Fruit fly (Drosophila melanogaster) whole organism, prepupa: ENCODE measurements around the gene REPTOR.
A peak's percentile ranks its signal among the peaks of the same experiment; 100 is the strongest.

Experiments
- Blimp-1 ChIP-seq: fragments of 200-800 bp; sonication (Bioruptor generic); optimal IDR thresholded peaks from 3 replicates; lab custom pipeline; 2017; ENCODE audit warnings: missing biosample characterization, missing genetic modification characterization, mild to moderate bottlenecking, moderate library complexity, missing genetic modification reagents
- CG10669 ChIP-seq: fragments of 200-800 bp; sonication (Bioruptor generic); optimal IDR thresholded peaks from 3 replicates; lab custom pipeline; 2018; ENCODE audit warnings: missing biosample characterization, mild to moderate bottlenecking, missing genetic modification characterization, moderate library complexity
- CG11294 ChIP-seq: fragments of 200-800 bp; sonication (Bioruptor generic); IDR thresholded peaks from 2 replicates; pipeline ENCODE4 v1.3.6; 2022; ENCODE audit warnings: missing biosample characterization, missing genetic modification characterization
- CG11762 ChIP-seq: fragments of 200-800 bp; sonication (Bioruptor generic); optimal IDR thresholded peaks from 3 replicates; lab custom pipeline; 2016; ENCODE audit warnings: missing biosample characterization, missing genetic modification characterization; ENCODE audit not compliant: insufficient read depth
- CG11902 ChIP-seq: fragments of 200-800 bp; sonication (Bioruptor generic); optimal IDR thresholded peaks from 3 replicates; lab custom pipeline; 2016; ENCODE audit warnings: missing biosample characterization, missing genetic modification characterization
- CG3032 ChIP-seq: fragments of 200-800 bp; optimal IDR thresholded peaks from 2 replicates; lab custom pipeline; 2019; ENCODE audit warnings: missing biosample characterization, mild to moderate bottlenecking, missing genetic modification characterization, moderate library complexity
- CG31627 ChIP-seq: fragments of 200-800 bp; sonication (Bioruptor generic); optimal IDR thresholded peaks from 3 replicates; lab custom pipeline; 2016; ENCODE audit warnings: missing biosample characterization, missing genetic modification characterization
- CG32006 ChIP-seq: fragments of 200-800 bp; sonication (Bioruptor generic); optimal IDR thresholded peaks from 3 replicates; lab custom pipeline; 2017; ENCODE audit warnings: missing biosample characterization, mild to moderate bottlenecking, missing genetic modification characterization
- CG34406 ChIP-seq: fragments of 200-800 bp; sonication (Bioruptor generic); optimal IDR thresholded peaks from 3 replicates; lab custom pipeline; 2016; ENCODE audit warnings: missing biosample characterization, missing genetic modification characterization
- CG3919 ChIP-seq: fragments of 200-800 bp; sonication (Bioruptor generic); optimal IDR thresholded peaks from 3 replicates; lab custom pipeline; 2016; ENCODE audit warnings: missing biosample characterization, missing genetic modification characterization
- CG4318 ChIP-seq: fragments of 200-800 bp; sonication (Bioruptor generic); optimal IDR thresholded peaks from 3 replicates; lab custom pipeline; 2017; ENCODE audit warnings: missing biosample characterization, mild to moderate bottlenecking, missing genetic modification characterization
- CG6163 ChIP-seq: fragments of 200-800 bp; sonication (Bioruptor generic); IDR thresholded peaks from 3 replicates; pipeline ENCODE4 v1.3.6; 2022; ENCODE audit warnings: missing biosample characterization, missing genetic modification characterization
- CG6276 ChIP-seq: fragments of 200-800 bp; sonication (Bioruptor generic); optimal IDR thresholded peaks from 2 replicates; lab custom pipeline; 2017; ENCODE audit warnings: missing biosample characterization, mild to moderate bottlenecking, missing genetic modification characterization
- CG6792 ChIP-seq: fragments of 200-800 bp; sonication (Bioruptor generic); optimal IDR thresholded peaks from 3 replicates; lab custom pipeline; 2016; ENCODE audit warnings: missing biosample characterization, missing genetic modification characterization
- CG6854 ChIP-seq: fragments of 200-800 bp; sonication (Bioruptor generic); optimal IDR thresholded peaks from 2 replicates; lab custom pipeline; 2017; ENCODE audit warnings: missing biosample characterization, mild to moderate bottlenecking, missing genetic modification characterization
- CG7368 ChIP-seq: fragments of 200-800 bp; sonication (Bioruptor generic); optimal IDR thresholded peaks from 3 replicates; lab custom pipeline; 2016; ENCODE audit warnings: missing biosample characterization, missing genetic modification characterization
- CG8119 ChIP-seq: fragments of 200-800 bp; sonication (Bioruptor generic); IDR thresholded peaks from 3 replicates; pipeline ENCODE4 v1.3.6; 2022; ENCODE audit warnings: missing biosample characterization, missing genetic modification characterization
- CG8632 ChIP-seq: fragments of 200-800 bp; sonication (Bioruptor generic); optimal IDR thresholded peaks from 3 replicates; lab custom pipeline; 2016; ENCODE audit warnings: missing biosample characterization, missing genetic modification characterization
- Eip75B ChIP-seq: fragments of 200-800 bp; sonication (Bioruptor generic); optimal IDR thresholded peaks from 3 replicates; lab custom pipeline; 2016; ENCODE audit warnings: missing biosample characterization, missing genetic modification characterization
- Eip78C ChIP-seq: fragments of 200-800 bp; sonication (Bioruptor generic); peaks from one replicate; lab custom pipeline; 2016; ENCODE audit warnings: missing biosample characterization, missing genetic modification characterization
- Eip93F ChIP-seq: fragments of 200-800 bp; sonication (Bioruptor generic); optimal IDR thresholded peaks from 2 replicates; lab custom pipeline; 2016; ENCODE audit warnings: missing biosample characterization, mild to moderate bottlenecking, missing genetic modification characterization
- Ets21C ChIP-seq: fragments of 200-800 bp; sonication (Bioruptor generic); optimal IDR thresholded peaks from 3 replicates; lab custom pipeline; 2016; ENCODE audit warnings: missing biosample characterization, missing genetic modification characterization
- Ets96B ChIP-seq: fragments of 200-800 bp; optimal IDR thresholded peaks from 2 replicates; lab custom pipeline; 2019; ENCODE audit warnings: missing biosample characterization, mild to moderate bottlenecking, missing genetic modification characterization, moderate library complexity
- Gug ChIP-seq: fragments of 200-800 bp; sonication (Bioruptor generic); IDR thresholded peaks from 2 replicates; pipeline ENCODE4 v1.3.6; 2022; ENCODE audit warnings: missing biosample characterization, missing genetic modification characterization
- Hr38 ChIP-seq: sonication (Bioruptor generic); optimal IDR thresholded peaks from 2 replicates; lab custom pipeline; 2016; ENCODE audit warnings: missing biosample characterization, missing genetic modification characterization
- Hr39 ChIP-seq: fragments of 200-800 bp; sonication (Bioruptor generic); optimal IDR thresholded peaks from 2 replicates; lab custom pipeline; 2016; ENCODE audit warnings: missing biosample characterization, missing genetic modification characterization
- Hr4 ChIP-seq: fragments of 200-800 bp; sonication (Bioruptor generic); optimal IDR thresholded peaks from 3 replicates; lab custom pipeline; 2016; ENCODE audit warnings: missing biosample characterization, missing genetic modification characterization
- Lpt ChIP-seq: fragments of 200-800 bp; sonication (Bioruptor generic); optimal IDR thresholded peaks from 3 replicates; lab custom pipeline; 2016; ENCODE audit warnings: missing biosample characterization, missing genetic modification characterization
- Met ChIP-seq: fragments of 200-800 bp; sonication (Bioruptor generic); optimal IDR thresholded peaks from 3 replicates; lab custom pipeline; 2016; ENCODE audit warnings: missing biosample characterization, missing genetic modification characterization
- OdsH ChIP-seq: fragments of 200-800 bp; sonication (Bioruptor generic); optimal IDR thresholded peaks from 3 replicates; lab custom pipeline; 2016; ENCODE audit warnings: missing biosample characterization, missing genetic modification characterization
- Smox ChIP-seq: fragments of 200-800 bp; sonication (Bioruptor generic); optimal IDR thresholded peaks from 3 replicates; lab custom pipeline; 2016; ENCODE audit warnings: missing biosample characterization, missing genetic modification characterization
- Sox102F ChIP-seq: fragments of 200-800 bp; sonication (Bioruptor generic); optimal IDR thresholded peaks from 2 replicates; lab custom pipeline; 2016; ENCODE audit warnings: missing biosample characterization, mild to moderate bottlenecking, missing genetic modification characterization
- Sox14 ChIP-seq: fragments of 200-800 bp; sonication (Bioruptor generic); optimal IDR thresholded peaks from 3 replicates; lab custom pipeline; 2016; ENCODE audit warnings: missing biosample characterization, missing genetic modification characterization
- Sox15 ChIP-seq: fragments of 200-800 bp; sonication (Bioruptor generic); optimal IDR thresholded peaks from 3 replicates; lab custom pipeline; 2016; ENCODE audit warnings: missing biosample characterization, missing genetic modification characterization
- achi ChIP-seq: fragments of 200-800 bp; sonication (Bioruptor generic); optimal IDR thresholded peaks from 3 replicates; lab custom pipeline; 2016; ENCODE audit warnings: missing biosample characterization, missing genetic modification characterization
- acj6 ChIP-seq: fragments of 200-800 bp; sonication (Bioruptor generic); optimal IDR thresholded peaks from 3 replicates; lab custom pipeline; 2016; ENCODE audit warnings: missing biosample characterization, missing genetic modification characterization
- dac ChIP-seq: fragments of 200-800 bp; sonication (Bioruptor generic); optimal IDR thresholded peaks from 2 replicates; lab custom pipeline; 2017; ENCODE audit warnings: missing biosample characterization, mild to moderate bottlenecking, missing genetic modification characterization
- dsx ChIP-seq: fragments of 200-800 bp; optimal IDR thresholded peaks from 3 replicates; lab custom pipeline; 2019; ENCODE audit warnings: missing biosample characterization, mild to moderate bottlenecking, missing genetic modification characterization, moderate library complexity; ENCODE audit not compliant: poor library complexity, severe bottlenecking
- eg ChIP-seq: fragments of 200-800 bp; sonication (Bioruptor generic); IDR thresholded peaks from 3 replicates; pipeline ENCODE4 v1.3.6; 2022; ENCODE audit warnings: missing biosample characterization, missing genetic modification characterization
- esn ChIP-seq: fragments of 200-800 bp; sonication (Bioruptor generic); optimal IDR thresholded peaks from 2 replicates; lab custom pipeline; 2016; ENCODE audit warnings: missing biosample characterization, mild to moderate bottlenecking, missing genetic modification characterization, moderate library complexity
- fd59A ChIP-seq: fragments of 200-800 bp; sonication (Bioruptor generic); optimal IDR thresholded peaks from 2 replicates; lab custom pipeline; 2017; ENCODE audit warnings: missing biosample characterization, mild to moderate bottlenecking, missing genetic modification characterization, missing genetic modification reagents
- fkh ChIP-seq: fragments of 200-800 bp; sonication (Bioruptor generic); optimal IDR thresholded peaks from 3 replicates; lab custom pipeline; 2017; ENCODE audit warnings: missing biosample characterization, mild to moderate bottlenecking, missing genetic modification characterization, moderate library complexity
- lz ChIP-seq: fragments of 200-800 bp; sonication (Bioruptor generic); optimal IDR thresholded peaks from 3 replicates; lab custom pipeline; 2016; ENCODE audit warnings: missing biosample characterization, missing genetic modification characterization
- net ChIP-seq: fragments of 200-800 bp; sonication (Bioruptor generic); optimal IDR thresholded peaks from 3 replicates; lab custom pipeline; 2016; ENCODE audit warnings: missing biosample characterization, missing genetic modification characterization
- pdm3 ChIP-seq: fragments of 200-800 bp; sonication (Bioruptor generic); optimal IDR thresholded peaks from 3 replicates; lab custom pipeline; 2016; ENCODE audit warnings: missing biosample characterization, missing genetic modification characterization
- spab ChIP-seq: fragments of 200-800 bp; sonication (Bioruptor generic); optimal IDR thresholded peaks from 2 replicates; lab custom pipeline; 2017; ENCODE audit warnings: missing biosample characterization, mild to moderate bottlenecking, missing genetic modification characterization, missing genetic modification reagents
- svp ChIP-seq: fragments of 200-800 bp; sonication (Bioruptor generic); peaks from one replicate; lab custom pipeline; 2016; ENCODE audit warnings: missing biosample characterization, missing genetic modification characterization
- vri ChIP-seq: fragments of 200-800 bp; sonication (Bioruptor generic); optimal IDR thresholded peaks from 3 replicates; lab custom pipeline; 2016; ENCODE audit warnings: missing biosample characterization, mild to moderate bottlenecking, missing genetic modification characterization

REPTOR gene

DNA sequence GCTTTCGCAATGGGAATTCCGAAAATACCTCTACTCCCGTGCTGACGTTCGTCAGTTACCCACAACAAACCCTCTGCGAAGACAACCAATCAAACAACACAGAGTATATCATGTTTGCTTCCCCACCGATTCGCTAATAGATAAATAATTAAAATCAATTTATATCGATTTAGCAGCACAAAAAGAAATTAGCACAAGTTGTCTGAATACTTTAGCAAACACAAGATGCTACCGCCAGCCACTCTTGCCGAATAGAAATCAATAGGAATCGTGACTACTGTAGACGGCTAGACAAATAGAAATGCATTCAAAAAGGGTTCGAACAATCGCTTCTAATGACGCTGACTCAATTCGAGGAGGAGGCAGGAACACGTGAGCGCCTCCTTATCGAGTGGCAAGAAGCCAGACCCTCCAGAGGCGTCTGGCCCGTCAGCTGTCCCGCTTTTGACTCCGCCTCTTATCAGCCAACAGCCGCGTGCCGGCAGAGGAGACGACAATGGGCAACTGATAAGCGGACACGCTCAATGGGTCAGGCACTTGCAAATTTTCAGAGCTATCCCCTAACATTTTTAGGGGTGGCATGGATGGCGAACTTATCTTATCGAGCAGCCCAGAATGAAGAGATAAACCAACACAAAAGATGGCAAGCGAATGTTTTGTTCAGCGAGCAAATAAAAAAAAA lies 14.3 kb downstream of the REPTOR start:
- peak; percentile 33 for TF ChIP-seq Eip78C (GFP tag; lab: Kevin White, UChicago)
- TF ChIP-seq Met (GFP tag; lab: Kevin White, UChicago), result peak; percentile 3
- peak; percentile 9 for TF ChIP-seq esn (GFP tag; lab: Kevin White, UChicago)
- no peak for TF ChIP-seq Eip75B (GFP tag; lab: Kevin White, UChicago)
- peak; percentile 94 for TF ChIP-seq svp (GFP tag; lab: Kevin White, UChicago)
- peak; percentile 75 for TF ChIP-seq vri
- peak; percentile 2 for TF ChIP-seq Sox14 (GFP tag; lab: Kevin White, UChicago)
- TF ChIP-seq CG32006, result no peak
- no peak for TF ChIP-seq eg
- no peak for TF ChIP-seq achi (GFP tag; lab: Kevin White, UChicago)
- no peak for TF ChIP-seq CG6792 (GFP tag; lab: Kevin White, UChicago)
- TF ChIP-seq dac (GFP tag; lab: Kevin White, UChicago), result no peak
- peak; percentile 77 for TF ChIP-seq Eip93F (GFP tag; lab: Kevin White, UChicago)

DNA sequence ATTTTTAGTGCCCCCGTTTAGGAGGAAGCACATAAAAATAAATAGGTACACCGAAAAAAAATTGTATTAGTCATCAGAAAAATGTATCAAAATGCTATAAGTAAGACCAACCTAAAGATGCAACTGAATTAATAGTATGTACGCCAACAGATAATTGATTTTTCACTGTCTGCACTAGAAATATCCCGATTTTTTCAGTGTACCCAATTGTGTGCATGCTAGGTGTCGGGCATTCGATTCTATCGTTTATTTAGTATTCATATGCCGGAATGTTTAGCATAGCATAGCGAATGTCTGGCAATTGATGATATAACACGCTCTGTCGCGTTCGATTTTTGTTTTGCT lies 15.3 kb downstream of the REPTOR start:
- TF ChIP-seq CG6854 (no peak), CG8632 (GFP tag; lab: Kevin White, UChicago) (peak; percentile 49), CG6163 (peak; percentile 84), achi (GFP tag; lab: Kevin White, UChicago) (peak; percentile 43), CG6792 (GFP tag; lab: Kevin White, UChicago) (peak; percentile 45), esn (GFP tag; lab: Kevin White, UChicago) (peak; percentile 62), CG11902 (GFP tag; lab: Kevin White, UChicago) (peak; percentile 33), CG8119 (GFP tag; lab: Robert Waterston, UW) (peak; percentile 75), Hr4 (GFP tag; lab: Kevin White, UChicago) (peak; percentile 70), OdsH (GFP tag; lab: Kevin White, UChicago) (peak; percentile 60), Eip75B (GFP tag; lab: Kevin White, UChicago) (peak; percentile 56), CG11294 (GFP tag; lab: Robert Waterston, UW) (peak; percentile 82), Blimp-1 (GFP tag; lab: Kevin White, UChicago) (no peak), Sox102F (GFP tag; lab: Kevin White, UChicago) (no peak), Met (GFP tag; lab: Kevin White, UChicago) (peak; percentile 42), CG11762 (GFP tag; lab: Kevin White, UChicago) (peak; percentile 8), Smox (peak; percentile 30), Eip78C (GFP tag; lab: Kevin White, UChicago) (peak; percentile 83), Hr38 (no peak), CG31627 (peak; percentile 66), dsx (GFP tag; lab: Kevin White, UChicago) (no peak), Lpt (GFP tag; lab: Kevin White, UChicago) (peak; percentile 13), CG10669 (GFP tag; lab: Kevin White, UChicago) (no peak), acj6 (GFP tag; lab: Kevin White, UChicago) (peak; percentile 61), CG7368 (GFP tag; lab: Kevin White, UChicago) (no peak), Gug (GFP tag; lab: Robert Waterston, UW) (peak; percentile 75), spab (no peak), svp (GFP tag; lab: Kevin White, UChicago) (peak; percentile 66), Sox14 (GFP tag; lab: Kevin White, UChicago) (peak; percentile 55), CG6276 (GFP tag; lab: Kevin White, UChicago) (peak; percentile 45), CG4318 (GFP tag; lab: Kevin White, UChicago) (peak; percentile 35), net (GFP tag; lab: Kevin White, UChicago) (peak; percentile 38), CG34406 (GFP tag; lab: Kevin White, UChicago) (peak; percentile 48), lz (GFP tag; lab: Kevin White, UChicago) (peak; percentile 21), Sox15 (GFP tag; lab: Kevin White, UChicago) (peak; percentile 34), Hr39 (GFP tag; lab: Kevin White, UChicago) (peak; percentile 67), pdm3 (GFP tag; lab: Kevin White, UChicago) (peak; percentile 61), fd59A (GFP tag; lab: Kevin White, UChicago) (no peak), fkh (GFP tag; lab: Kevin White, UChicago) (peak; percentile 26), CG3032 (tag; lab: Kevin White, UChicago) (no peak), Ets96B (tag; lab: Kevin White, UChicago) (peak; percentile 20), CG3919 (GFP tag; lab: Kevin White, UChicago) (peak; percentile 61), eg (peak; percentile 89), Ets21C (peak; percentile 29), dac (GFP tag; lab: Kevin White, UChicago) (peak; percentile 15)
